Worm (Caenorhabditis elegans) whole organism, L4 larva: ENCODE measurements around the gene flh-2.
"Not testable (repeated sequence)": the region's sequence is repeated elsewhere in the genome, so short reads cannot be mapped to it uniquely, and the experiment has no call there.

Experiments
- D1046.2 ChIP-seq: fragments of 200-800 bp; sonication (Bioruptor generic); IDR thresholded peaks from 2 replicates; pipeline ENCODE4 v1.3.6; 2022; ENCODE audit warnings: missing genetic modification characterization, missing compliant biosample characterization
- F26F4.8 ChIP-seq: fragments of 200-800 bp; sonication (Bioruptor generic); conservative IDR thresholded peaks from 2 replicates; pipeline ENCODE4 v1.3.6; 2022; ENCODE audit warnings: missing genetic modification characterization, missing compliant biosample characterization
- F37D6.2 ChIP-seq: sonication (generic microtip); optimal IDR thresholded peaks from 2 replicates; lab custom pipeline; 2016; ENCODE audit warnings: mild to moderate bottlenecking, missing genetic modification characterization, missing compliant biosample characterization
- F44E2.7 ChIP-seq: fragments of 200-800 bp; sonication (Bioruptor generic); IDR thresholded peaks from 2 replicates; pipeline ENCODE4 v2.1.2; 2022; ENCODE audit warnings: missing genetic modification characterization, missing compliant biosample characterization
- T26A8.4 ChIP-seq: fragments of 200-800 bp; sonication (Bioruptor generic); IDR thresholded peaks from 2 replicates; pipeline ENCODE4 v1.3.6; 2022; ENCODE audit warnings: missing genetic modification characterization, missing compliant biosample characterization
- Y48G9A.11 ChIP-seq: fragments of 200-800 bp; sonication (Bioruptor generic); IDR thresholded peaks from 2 replicates; pipeline ENCODE4 v1.3.6; 2022; ENCODE audit warnings: missing genetic modification reagents, missing genetic modification characterization, missing compliant biosample characterization
- aha-1 ChIP-seq: fragments of 150-350 bp; peaks from one replicate; lab custom pipeline; 2014; ENCODE audit warnings: missing biosample characterization, missing genetic modification characterization
- arid-1 ChIP-seq: fragments of 200-800 bp; sonication (Bioruptor generic); conservative IDR thresholded peaks from 2 replicates; pipeline ENCODE4 v1.3.6; 2022; ENCODE audit warnings: missing genetic modification reagents, missing genetic modification characterization, missing compliant biosample characterization
- ceh-20 ChIP-seq: fragments of 200-800 bp; sonication (Bioruptor generic); IDR thresholded peaks from 2 replicates; pipeline ENCODE4 v1.3.6; 2022; ENCODE audit warnings: missing genetic modification reagents, missing genetic modification characterization, missing compliant biosample characterization
- ces-1 ChIP-seq: fragments of 150-350 bp; sonication (generic microtip); optimal IDR thresholded peaks from 4 replicates; lab custom pipeline; 2014; ENCODE audit warnings: missing biosample characterization, missing genetic modification reagents, missing genetic modification characterization
- ctbp-1 ChIP-seq: fragments of 200-800 bp; sonication (Bioruptor generic); IDR thresholded peaks from 2 replicates; pipeline ENCODE4 v1.3.6; 2022; ENCODE audit warnings: missing genetic modification reagents, missing genetic modification characterization, missing compliant biosample characterization
- dmd-6 ChIP-seq: fragments of 200-800 bp; sonication (Bioruptor generic); IDR thresholded peaks from 2 replicates; pipeline ENCODE4 v1.3.6; 2022; ENCODE audit warnings: missing genetic modification reagents, missing genetic modification characterization, missing compliant biosample characterization
- dmd-9 ChIP-seq: fragments of 200-800 bp; sonication (Bioruptor generic); IDR thresholded peaks from 2 replicates; pipeline ENCODE4 v1.3.6; 2022; ENCODE audit warnings: missing genetic modification reagents, missing genetic modification characterization, missing compliant biosample characterization
- dpl-1 ChIP-seq: fragments of 150-350 bp; optimal IDR thresholded peaks from 2 replicates; lab custom pipeline; 2014; ENCODE audit warnings: missing biosample characterization, missing genetic modification reagents, missing genetic modification characterization
- dve-1 ChIP-seq: sonication (generic microtip); optimal IDR thresholded peaks from 2 replicates; lab custom pipeline; 2017; ENCODE audit warnings: antibody characterized with exemption, mild to moderate bottlenecking, missing genetic modification characterization, missing compliant biosample characterization; ENCODE audit not compliant: insufficient read depth
- egl-43 ChIP-seq: fragments of 200-800 bp; sonication (Bioruptor generic); IDR thresholded peaks from 2 replicates; pipeline ENCODE4 v1.3.6; 2022; ENCODE audit warnings: missing genetic modification reagents, missing genetic modification characterization, missing compliant biosample characterization
- hlh-11 ChIP-seq: fragments of 200-800 bp; sonication (Bioruptor generic); optimal IDR thresholded peaks from 2 replicates; lab custom pipeline; 2018; ENCODE audit warnings: mild to moderate bottlenecking, missing genetic modification characterization, missing compliant biosample characterization
- hmg-1.1 ChIP-seq: fragments of 200-800 bp; sonication (Bioruptor generic); IDR thresholded peaks from 2 replicates; pipeline ENCODE4 v1.3.6; 2022; ENCODE audit warnings: missing genetic modification reagents, missing genetic modification characterization, missing compliant biosample characterization
- lim-7 ChIP-seq: fragments of 200-800 bp; sonication (Bioruptor generic); IDR thresholded peaks from 2 replicates; pipeline ENCODE4 v1.3.6; 2022; ENCODE audit warnings: missing genetic modification characterization, missing compliant biosample characterization
- lin-29 ChIP-seq: fragments of 200-800 bp; sonication (Bioruptor generic); IDR thresholded peaks from 2 replicates; pipeline ENCODE4 v1.3.6; 2022; ENCODE audit warnings: missing genetic modification reagents, missing genetic modification characterization, missing compliant biosample characterization
- lin-38 ChIP-seq: fragments of 200-800 bp; sonication (Bioruptor generic); IDR thresholded peaks from 2 replicates; pipeline ENCODE4 v1.3.6; 2022; ENCODE audit warnings: missing genetic modification reagents, missing genetic modification characterization, missing compliant biosample characterization
- lsy-2 ChIP-seq, 2 experiments: fragments of 150-350 bp in 1 of 2; sonication (generic microtip) in 1 of 2; optimal IDR thresholded peaks; 2 replicates each; lab custom pipeline; 2014 to 2017; ENCODE audit warnings: missing biosample characterization in 2 of 2, missing genetic modification characterization in 2 of 2
- madf-9 ChIP-seq: fragments of 200-800 bp; sonication (Bioruptor generic); conservative IDR thresholded peaks from 2 replicates; pipeline ENCODE4 v1.3.6; 2022; ENCODE audit warnings: missing genetic modification reagents, missing genetic modification characterization, missing compliant biosample characterization
- mdt-29 ChIP-seq: fragments of 200-800 bp; sonication (Bioruptor generic); IDR thresholded peaks from 2 replicates; pipeline ENCODE4 v1.3.6; 2022; ENCODE audit warnings: missing genetic modification reagents, missing genetic modification characterization, missing compliant biosample characterization
- mep-1 ChIP-seq: fragments of 150-350 bp; sonication (generic microtip); optimal IDR thresholded peaks from 3 replicates; lab custom pipeline; 2014; ENCODE audit warnings: missing biosample characterization, missing genetic modification characterization
- mes-2 ChIP-seq: sonication (generic microtip); optimal IDR thresholded peaks from 2 replicates; lab custom pipeline; 2016; ENCODE audit warnings: missing genotype, mild to moderate bottlenecking, missing genetic modification characterization, missing compliant biosample characterization; ENCODE audit not compliant: poor library complexity, severe bottlenecking
- mxl-3 ChIP-seq: fragments of 200-800 bp; sonication (Bioruptor generic); optimal IDR thresholded peaks from 2 replicates; lab custom pipeline; 2018; ENCODE audit warnings: mild to moderate bottlenecking, missing genetic modification characterization, missing compliant biosample characterization
- nhr-28 ChIP-seq: fragments of 150-350 bp; optimal IDR thresholded peaks from 2 replicates; lab custom pipeline; 2014; ENCODE audit warnings: missing biosample characterization, missing genetic modification characterization
- nhr-41 ChIP-seq: fragments of 200-800 bp; sonication (Bioruptor generic); IDR thresholded peaks from 2 replicates; pipeline ENCODE4 v1.3.6; 2022; ENCODE audit warnings: missing genetic modification reagents, missing genetic modification characterization, missing compliant biosample characterization
- nhr-42 ChIP-seq: fragments of 200-800 bp; sonication (Bioruptor generic); IDR thresholded peaks from 2 replicates; pipeline ENCODE4 v1.3.6; 2022; ENCODE audit warnings: missing genetic modification characterization, missing compliant biosample characterization
- pha-4 ChIP-seq, 2 experiments: fragments of 150-350 bp in 1 of 2; fragments of 200-800 bp in 1 of 2; sonication (Bioruptor generic) in 1 of 2; IDR thresholded peaks in 1 of 2; optimal IDR thresholded peaks in 1 of 2; 2 replicates each; pipeline versions ENCODE4 v1.3.6 to Lab custom; 2014 to 2022; ENCODE audit warnings: missing genetic modification characterization in 2 of 2, missing genetic modification reagents in 2 of 2, missing biosample characterization in 1 of 2, missing compliant biosample characterization in 1 of 2
- php-3 ChIP-seq: fragments of 200-800 bp; sonication (Bioruptor generic); IDR thresholded peaks from 2 replicates; pipeline ENCODE4 v1.3.6; 2022; ENCODE audit warnings: missing genetic modification reagents, missing genetic modification characterization, missing compliant biosample characterization
- rbr-2 ChIP-seq: sonication (generic microtip); optimal IDR thresholded peaks from 2 replicates; lab custom pipeline; 2016; ENCODE audit warnings: missing genotype, missing genetic modification characterization, missing compliant biosample characterization
- set-16 ChIP-seq: fragments of 200-800 bp; sonication (Bioruptor generic); IDR thresholded peaks from 2 replicates; pipeline ENCODE4 v1.3.6; 2022; ENCODE audit warnings: missing genetic modification reagents, missing genetic modification characterization, missing compliant biosample characterization
- snpc-1.2 ChIP-seq: fragments of 200-800 bp; sonication (Bioruptor generic); IDR thresholded peaks from 2 replicates; pipeline ENCODE4 v1.3.6; 2022; ENCODE audit warnings: missing genetic modification reagents, missing genetic modification characterization, missing compliant biosample characterization
- vab-7 ChIP-seq: fragments of 200-800 bp; sonication (Bioruptor generic); IDR thresholded peaks from 2 replicates; pipeline ENCODE4 v1.3.6; 2022; ENCODE audit warnings: missing genetic modification reagents, missing genetic modification characterization, missing compliant biosample characterization

Gene flh-2

DNA sequence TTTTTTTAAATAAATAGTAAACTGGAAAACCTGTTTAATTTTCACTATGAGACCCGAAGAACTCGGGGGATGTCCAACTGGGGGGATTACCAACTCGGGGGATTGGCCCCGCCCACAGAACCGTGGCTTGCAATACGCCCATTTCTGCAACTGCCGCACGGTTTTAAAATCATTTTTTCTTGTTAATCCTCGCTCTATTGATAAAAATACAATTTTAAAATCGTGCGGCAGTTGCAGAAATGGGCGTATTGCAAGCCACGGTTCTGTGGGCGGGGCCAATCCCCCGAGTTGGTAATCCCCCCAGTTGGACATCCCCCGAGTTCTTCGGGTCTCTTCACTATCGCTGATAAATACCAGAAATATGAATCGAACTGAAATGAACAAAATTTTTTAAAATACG is 29.9 kb upstream of the flh-2 start, which contains the start of gene mmab-1:
Gene mmab-1 (minus strand): TSS at position 95 of the 400 bp plus-strand sequence.
- TF ChIP-seq ceh-20 (GFP tag; lab: Robert Waterston, UW) (peak; percentile 74), set-16 (GFP tag; lab: Robert Waterston, UW) (peak; percentile 14; the same call in 1 of the 2 replicates), mdt-29 (peak; percentile 41; the same call in 1 of the 2 replicates), dmd-6 (peak; percentile 56), rbr-2 (tag; lab: Kevin White, UChicago) (peak; percentile 50), nhr-42 (GFP tag; lab: Robert Waterston, UW) (peak; percentile 74; the same call in 1 of the 2 replicates), hmg-1.1 (GFP tag; lab: Robert Waterston, UW) (peak; percentile 65), madf-9 (GFP tag; lab: Robert Waterston, UW) (peak; percentile 65; the same call in 1 of the 2 replicates), mes-2 (peak; percentile 71), vab-7 (GFP tag; lab: Robert Waterston, UW) (peak; percentile 80), dve-1 (tag; lab: Kevin White, UChicago) (peak; percentile 29), hlh-11 (tag; lab: Kevin White, UChicago) (peak; percentile 36), arid-1 (0 out of 2 replicates have a peak, but pooled peaks have one; percentile 40), Y48G9A.11 (GFP tag; lab: Robert Waterston, UW) (peak; percentile 49; the same call in 1 of the 2 replicates), lin-38 (GFP tag; lab: Robert Waterston, UW) (peak; percentile 87), ces-1 (GFP tag; lab: Kevin White, UChicago) (peak; percentile 27), php-3 (peak; percentile 29; the same call in 1 of the 2 replicates), nhr-28 (tag; lab: Kevin White, UChicago) (peak; percentile 4), D1046.2 (GFP tag; lab: Robert Waterston, UW) (0 out of 2 replicates have a peak, but pooled peaks have one; percentile 20), dpl-1 (GFP tag; lab: Kevin White, UChicago) (peak; percentile 34), ctbp-1 (peak; percentile 85), snpc-1.2 (GFP tag; lab: Robert Waterston, UW) (0 out of 2 replicates have a peak, but pooled peaks have one; percentile 20), pha-4 (GFP tag; IDR thresholded peaks at IDR 0.05; lab: Robert Waterston, UW) (peak; percentile 21; the same call in 1 of the 2 replicates), lin-29 (0 out of 2 replicates have a peak, but pooled peaks have one; percentile 8), mep-1 (tag; lab: Kevin White, UChicago) (peak; percentile 35), lim-7 (peak; percentile 45; the same call in 1 of the 2 replicates), F37D6.2 (tag; lab: Kevin White, UChicago) (peak; percentile 21), lsy-2 (tag; optimal IDR thresholded peaks at IDR 0.05; lab: Kevin White, UChicago) (peak in 1 of 2 experiments; percentile 33), dmd-9 (GFP tag; lab: Robert Waterston, UW) (peak; percentile 68; the same call in 1 of the 2 replicates), T26A8.4 (GFP tag; lab: Robert Waterston, UW) (peak; percentile 38), mxl-3 (GFP tag; lab: Kevin White, UChicago) (peak; percentile 3), egl-43 (GFP tag; lab: Robert Waterston, UW) (peak; percentile 64; the same call in 1 of the 2 replicates)
- TF ChIP-seq pha-4 (tag; optimal IDR thresholded peaks at IDR 0.05; lab: Kevin White, UChicago): not testable (repeated sequence)

DNA sequence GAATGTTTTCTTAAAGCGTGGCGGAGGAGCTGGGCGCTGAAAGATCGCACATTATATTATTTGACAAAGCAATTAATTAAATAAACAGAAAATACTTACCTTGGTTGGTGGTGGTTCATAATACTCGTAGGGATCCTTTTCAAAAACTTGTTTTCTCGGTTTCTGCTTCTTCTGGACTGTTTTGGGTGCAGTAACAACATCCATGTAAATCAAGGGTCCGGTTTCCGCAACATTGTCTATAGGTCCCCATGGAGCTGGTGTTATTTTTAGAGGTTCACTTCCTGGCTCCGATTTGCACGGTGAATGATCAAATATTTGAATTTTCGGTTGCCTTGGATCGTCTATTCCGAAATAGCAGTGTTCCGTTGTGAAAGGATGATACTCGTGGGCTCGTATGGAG is 27.8 kb upstream of the flh-2 start:
- 0 out of 2 replicates have a peak, but pooled peaks have one; percentile 51 for TF ChIP-seq F26F4.8
- no peak for TF ChIP-seq nhr-41 (GFP tag; lab: Robert Waterston, UW)
- no peak for TF ChIP-seq F44E2.7 (GFP tag; lab: Robert Waterston, UW)
- TF ChIP-seq aha-1 (tag; lab: Kevin White, UChicago): peak; percentile 67
- TF ChIP-seq, all 104 proteins: peak for 2
